Worm (Caenorhabditis elegans) whole organism, L4 larva: ENCODE data around the gene ttr-16.

Experiments used
- D1046.2 ChIP-seq: fragments of 200-800 bp; sonication (Bioruptor generic); IDR thresholded peaks from 2 replicates; pipeline ENCODE4 v1.3.6; 2022; ENCODE audit warnings: missing genetic modification characterization, missing compliant biosample characterization
- F37D6.2 ChIP-seq: sonication (generic microtip); optimal IDR thresholded peaks from 2 replicates; lab custom pipeline; 2016; ENCODE audit warnings: mild to moderate bottlenecking, missing genetic modification characterization, missing compliant biosample characterization
- T20F7.1 ChIP-seq: fragments of 200-800 bp; sonication (Bioruptor generic); optimal IDR thresholded peaks from 2 replicates; lab custom pipeline; 2018; ENCODE audit warnings: mild to moderate bottlenecking, missing genetic modification characterization, missing compliant biosample characterization
- T26A8.4 ChIP-seq: fragments of 200-800 bp; sonication (Bioruptor generic); IDR thresholded peaks from 2 replicates; pipeline ENCODE4 v1.3.6; 2022; ENCODE audit warnings: missing genetic modification characterization, missing compliant biosample characterization
- Y105C5A.15 ChIP-seq: fragments of 200-800 bp; sonication (Bioruptor generic); IDR thresholded peaks from 2 replicates; pipeline ENCODE4 v1.3.6; 2022; ENCODE audit warnings: missing genetic modification characterization, missing compliant biosample characterization
- Y48G9A.11 ChIP-seq: fragments of 200-800 bp; sonication (Bioruptor generic); IDR thresholded peaks from 2 replicates; pipeline ENCODE4 v1.3.6; 2022; ENCODE audit warnings: missing genetic modification reagents, missing genetic modification characterization, missing compliant biosample characterization
- Y75B8A.6 ChIP-seq: fragments of 200-800 bp; sonication (Bioruptor generic); IDR thresholded peaks from 2 replicates; pipeline ENCODE4 v1.3.6; 2022; ENCODE audit warnings: missing genetic modification reagents, missing genetic modification characterization, missing compliant biosample characterization
- ZK546.5 ChIP-seq, 2 experiments: sonication (generic microtip); optimal IDR thresholded peaks; 2 replicates each; lab custom pipeline; 2017; ENCODE audit warnings: missing biosample characterization in 2 of 2, missing genetic modification characterization in 2 of 2
- aly-2 ChIP-seq: sonication (generic microtip); optimal IDR thresholded peaks from 2 replicates; lab custom pipeline; 2018; ENCODE audit warnings: missing biosample characterization, missing genetic modification characterization
- ama-1 ChIP-seq: fragments of 150-350 bp; optimal IDR thresholded peaks from 2 replicates; lab custom pipeline; 2014; ENCODE audit warnings: inconsistent platforms, mixed read lengths
- arid-1 ChIP-seq: fragments of 200-800 bp; sonication (Bioruptor generic); conservative IDR thresholded peaks from 2 replicates; pipeline ENCODE4 v1.3.6; 2022; ENCODE audit warnings: missing genetic modification reagents, missing genetic modification characterization, missing compliant biosample characterization
- attf-4 ChIP-seq: sonication (generic microtip); optimal IDR thresholded peaks from 3 replicates; lab custom pipeline; 2017; ENCODE audit warnings: missing biosample characterization, missing genetic modification characterization
- ceh-20 ChIP-seq: fragments of 200-800 bp; sonication (Bioruptor generic); IDR thresholded peaks from 2 replicates; pipeline ENCODE4 v1.3.6; 2022; ENCODE audit warnings: missing genetic modification reagents, missing genetic modification characterization, missing compliant biosample characterization
- ceh-28 ChIP-seq: fragments of 150-350 bp; optimal IDR thresholded peaks from 2 replicates; lab custom pipeline; 2014; ENCODE audit warnings: missing biosample characterization, missing genetic modification reagents, missing genetic modification characterization
- ceh-62 ChIP-seq: sonication (generic microtip); optimal IDR thresholded peaks from 2 replicates; lab custom pipeline; 2017; ENCODE audit warnings: missing biosample characterization, missing genetic modification characterization
- ces-1 ChIP-seq: fragments of 150-350 bp; sonication (generic microtip); optimal IDR thresholded peaks from 4 replicates; lab custom pipeline; 2014; ENCODE audit warnings: missing biosample characterization, missing genetic modification reagents, missing genetic modification characterization
- cey-2 ChIP-seq: sonication (generic microtip); optimal IDR thresholded peaks from 3 replicates; lab custom pipeline; 2017; ENCODE audit warnings: missing genetic modification characterization, mild to moderate bottlenecking, missing compliant biosample characterization, antibody characterized with exemption, borderline replicate concordance; ENCODE audit not compliant: insufficient read depth
- daf-12 ChIP-seq: fragments of 150-350 bp; optimal IDR thresholded peaks from 2 replicates; lab custom pipeline; 2014; ENCODE audit warnings: missing biosample characterization, missing genetic modification reagents, missing genetic modification characterization
- daf-16 ChIP-seq, 3 experiments: sonication (generic microtip); optimal IDR thresholded peaks; 2 replicates each; lab custom pipeline; 2016 to 2017; ENCODE audit warnings: missing genetic modification characterization in 3 of 3, missing genetic modification reagents in 3 of 3, mild to moderate bottlenecking in 2 of 3, missing compliant biosample characterization in 2 of 3, missing biosample characterization in 1 of 3, moderate library complexity in 1 of 3
- dmd-8 ChIP-seq: fragments of 200-800 bp; sonication (Bioruptor generic); IDR thresholded peaks from 2 replicates; pipeline ENCODE4 v1.3.6; 2022; ENCODE audit warnings: missing genetic modification characterization, missing compliant biosample characterization
- dmd-9 ChIP-seq: fragments of 200-800 bp; sonication (Bioruptor generic); IDR thresholded peaks from 2 replicates; pipeline ENCODE4 v1.3.6; 2022; ENCODE audit warnings: missing genetic modification reagents, missing genetic modification characterization, missing compliant biosample characterization
- dpl-1 ChIP-seq: fragments of 150-350 bp; optimal IDR thresholded peaks from 2 replicates; lab custom pipeline; 2014; ENCODE audit warnings: missing biosample characterization, missing genetic modification reagents, missing genetic modification characterization
- duxl-1 ChIP-seq: sonication (generic microtip); optimal IDR thresholded peaks from 2 replicates; lab custom pipeline; 2016; ENCODE audit warnings: mild to moderate bottlenecking, missing genetic modification characterization, moderate library complexity, missing compliant biosample characterization; ENCODE audit not compliant: poor library complexity
- gei-8 ChIP-seq: fragments of 200-800 bp; sonication (Bioruptor generic); optimal IDR thresholded peaks from 2 replicates; lab custom pipeline; 2018; ENCODE audit warnings: mild to moderate bottlenecking, missing genetic modification characterization, missing compliant biosample characterization
- hif-1 ChIP-seq, 2 experiments: sonication (generic microtip); optimal IDR thresholded peaks; 2 replicates each; lab custom pipeline; 2016 to 2017; ENCODE audit warnings: missing compliant biosample characterization in 2 of 2, missing genetic modification characterization in 2 of 2, missing genetic modification reagents in 2 of 2, missing genotype in 2 of 2, mild to moderate bottlenecking in 1 of 2
- hlh-30 ChIP-seq: sonication (generic microtip); optimal IDR thresholded peaks from 2 replicates; lab custom pipeline; 2017; ENCODE audit warnings: antibody characterized with exemption, mild to moderate bottlenecking, missing genetic modification characterization, missing compliant biosample characterization; ENCODE audit not compliant: insufficient read depth
- lim-7 ChIP-seq: fragments of 200-800 bp; sonication (Bioruptor generic); IDR thresholded peaks from 2 replicates; pipeline ENCODE4 v1.3.6; 2022; ENCODE audit warnings: missing genetic modification characterization, missing compliant biosample characterization
- lin-1 ChIP-seq: fragments of 200-800 bp; sonication (Bioruptor generic); IDR thresholded peaks from 2 replicates; pipeline ENCODE4 v1.3.6; 2022; ENCODE audit warnings: missing genetic modification reagents, missing genetic modification characterization, missing compliant biosample characterization
- lin-13 ChIP-seq: fragments of 150-350 bp; optimal IDR thresholded peaks from 2 replicates; lab custom pipeline; 2014; ENCODE audit warnings: missing biosample characterization, missing genetic modification reagents, missing genetic modification characterization
- lin-15B ChIP-seq: fragments of 150-350 bp; sonication (generic microtip); optimal IDR thresholded peaks from 3 replicates; lab custom pipeline; 2014; ENCODE audit warnings: missing biosample characterization, missing genetic modification characterization
- lin-29 ChIP-seq: fragments of 200-800 bp; sonication (Bioruptor generic); IDR thresholded peaks from 2 replicates; pipeline ENCODE4 v1.3.6; 2022; ENCODE audit warnings: missing genetic modification reagents, missing genetic modification characterization, missing compliant biosample characterization
- madf-9 ChIP-seq: fragments of 200-800 bp; sonication (Bioruptor generic); conservative IDR thresholded peaks from 2 replicates; pipeline ENCODE4 v1.3.6; 2022; ENCODE audit warnings: missing genetic modification reagents, missing genetic modification characterization, missing compliant biosample characterization
- mes-2 ChIP-seq: sonication (generic microtip); optimal IDR thresholded peaks from 2 replicates; lab custom pipeline; 2016; ENCODE audit warnings: missing genotype, mild to moderate bottlenecking, missing genetic modification characterization, missing compliant biosample characterization; ENCODE audit not compliant: poor library complexity, severe bottlenecking
- mxl-2 ChIP-seq: fragments of 200-800 bp; sonication (Bioruptor generic); conservative IDR thresholded peaks from 2 replicates; pipeline ENCODE4 v1.3.6; 2022; ENCODE audit warnings: missing genetic modification reagents, missing genetic modification characterization, missing compliant biosample characterization
- nhr-10 ChIP-seq: fragments of 150-350 bp; optimal IDR thresholded peaks from 2 replicates; lab custom pipeline; 2014; ENCODE audit warnings: missing biosample characterization, missing genetic modification characterization
- nhr-102 ChIP-seq: sonication (generic microtip); optimal IDR thresholded peaks from 2 replicates; lab custom pipeline; 2016; ENCODE audit warnings: mild to moderate bottlenecking, missing genetic modification characterization, moderate library complexity, missing compliant biosample characterization
- nhr-111 ChIP-seq: fragments of 200-800 bp; sonication (Bioruptor generic); optimal IDR thresholded peaks from 2 replicates; lab custom pipeline; 2018; ENCODE audit warnings: mild to moderate bottlenecking, missing genetic modification characterization, missing compliant biosample characterization
- nhr-28 ChIP-seq: fragments of 150-350 bp; optimal IDR thresholded peaks from 2 replicates; lab custom pipeline; 2014; ENCODE audit warnings: missing biosample characterization, missing genetic modification characterization
- nhr-41 ChIP-seq: fragments of 200-800 bp; sonication (Bioruptor generic); IDR thresholded peaks from 2 replicates; pipeline ENCODE4 v1.3.6; 2022; ENCODE audit warnings: missing genetic modification reagents, missing genetic modification characterization, missing compliant biosample characterization
- nhr-42 ChIP-seq: fragments of 200-800 bp; sonication (Bioruptor generic); IDR thresholded peaks from 2 replicates; pipeline ENCODE4 v1.3.6; 2022; ENCODE audit warnings: missing genetic modification characterization, missing compliant biosample characterization
- nhr-48 ChIP-seq: sonication (generic microtip); optimal IDR thresholded peaks from 2 replicates; lab custom pipeline; 2016; ENCODE audit warnings: mild to moderate bottlenecking, missing genetic modification characterization, missing compliant biosample characterization
- nhr-77 ChIP-seq: fragments of 150-350 bp; optimal IDR thresholded peaks from 2 replicates; lab custom pipeline; 2014; ENCODE audit warnings: missing biosample characterization, missing genetic modification characterization
- snpc-1.2 ChIP-seq: fragments of 200-800 bp; sonication (Bioruptor generic); IDR thresholded peaks from 2 replicates; pipeline ENCODE4 v1.3.6; 2022; ENCODE audit warnings: missing genetic modification reagents, missing genetic modification characterization, missing compliant biosample characterization
- snpc-4 ChIP-seq: fragments of 150-350 bp; optimal IDR thresholded peaks from 2 replicates; lab custom pipeline; 2014; ENCODE audit warnings: missing biosample characterization, missing genetic modification characterization
- spr-3 ChIP-seq: fragments of 200-800 bp; sonication (Bioruptor generic); optimal IDR thresholded peaks from 2 replicates; lab custom pipeline; 2018; ENCODE audit warnings: mild to moderate bottlenecking, missing genetic modification characterization, missing compliant biosample characterization
- tag-97 ChIP-seq: fragments of 200-800 bp; sonication (Bioruptor generic); IDR thresholded peaks from 2 replicates; pipeline ENCODE4 v1.3.6; 2022; ENCODE audit warnings: missing genetic modification characterization, missing compliant biosample characterization
- tra-1 ChIP-seq: fragments of 200-800 bp; sonication (Bioruptor generic); IDR thresholded peaks from 2 replicates; pipeline ENCODE4 v1.3.6; 2022; ENCODE audit warnings: missing genetic modification reagents, missing genetic modification characterization, missing compliant biosample characterization
- unc-62 ChIP-seq, 3 experiments: fragments of 150-350 bp in 1 of 3; sonication (generic microtip); optimal IDR thresholded peaks in 2 of 3; peaks in 1 of 3; 1 replicate in 1 of 3; 2 replicates in 2 of 3; lab custom pipeline; 2014 to 2017; ENCODE audit warnings: missing biosample characterization in 3 of 3, missing genetic modification characterization in 3 of 3, missing genetic modification reagents in 3 of 3, missing genotype in 1 of 3
- zfp-2 ChIP-seq: sonication (generic microtip); optimal IDR thresholded peaks from 2 replicates; lab custom pipeline; 2016; ENCODE audit warnings: mild to moderate bottlenecking, missing genetic modification characterization, missing compliant biosample characterization
- zip-11 ChIP-seq: fragments of 200-800 bp; sonication (Bioruptor generic); IDR thresholded peaks from 2 replicates; pipeline ENCODE4 v1.3.6; 2022; ENCODE audit warnings: missing genetic modification characterization, missing compliant biosample characterization

The ttr-16 gene

DNA sequence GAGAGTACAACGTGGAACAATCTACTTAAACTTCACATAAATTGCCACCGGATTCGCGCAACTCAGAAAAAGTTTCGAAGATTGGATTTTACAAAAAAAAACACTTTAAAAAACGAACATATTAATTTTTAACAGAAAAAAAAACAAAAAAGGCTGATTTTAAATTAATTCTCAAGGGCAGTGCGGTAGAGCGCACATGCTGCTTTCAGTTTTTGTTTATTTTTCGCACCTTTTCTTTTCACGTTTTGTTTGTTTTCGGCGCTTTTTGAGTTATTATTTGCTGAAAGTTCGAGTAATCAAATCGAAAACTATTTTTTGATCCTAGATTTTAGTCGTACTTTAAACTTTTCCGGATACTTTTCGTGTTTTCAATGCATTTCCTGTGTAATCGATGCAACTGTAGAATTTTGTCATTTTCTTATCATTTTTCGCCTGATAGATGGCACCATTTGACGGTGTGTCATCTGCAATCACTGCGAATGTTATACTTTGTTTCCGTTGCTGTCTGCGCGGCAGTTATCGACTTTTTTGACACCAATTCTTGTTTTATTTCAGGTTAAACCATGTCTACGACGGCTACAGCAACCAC is 43.9 kb downstream of the ttr-16 start, which contains the start of gene F13H10.8 (continued):
- TF ChIP-seq zip-11 (GFP tag; lab: Robert Waterston, UW) (no peak), snpc-4 (no peak), D1046.2 (no peak), spr-3 (GFP tag; lab: Kevin White, UChicago) (no peak), cey-2 (no peak), nhr-10 (tag; lab: Kevin White, UChicago) (no peak), Y105C5A.15 (GFP tag; lab: Robert Waterston, UW) (no peak), snpc-1.2 (GFP tag; lab: Robert Waterston, UW) (no peak), daf-12 (tag; lab: Kevin White, UChicago) (no peak), duxl-1 (tag; lab: Kevin White, UChicago) (no peak), madf-9 (GFP tag; lab: Robert Waterston, UW) (no peak), Y75B8A.6 (no peak), nhr-41 (no peak), ceh-62 (tag; lab: Kevin White, UChicago) (no peak), ZK546.5 (tag; optimal IDR thresholded peaks at IDR 0.05; lab: Kevin White, UChicago) (no peak), lin-13 (GFP tag; lab: Kevin White, UChicago) (no peak), T20F7.1 (GFP tag; lab: Kevin White, UChicago) (no peak), Y48G9A.11 (GFP tag; lab: Robert Waterston, UW) (no peak), aly-2 (tag; lab: Kevin White, UChicago) (no peak), tra-1 (GFP tag; lab: Robert Waterston, UW) (no peak), lim-7 (GFP tag; lab: Robert Waterston, UW) (no peak), ama-1 (lab: Kevin White, UChicago) (no peak), hlh-30 (tag; lab: Kevin White, UChicago) (peak; percentile 30), nhr-102 (tag; lab: Kevin White, UChicago) (no peak), dmd-9 (GFP tag; lab: Robert Waterston, UW) (no peak), lin-15B (no peak), zfp-2 (no peak), dpl-1 (GFP tag; lab: Kevin White, UChicago) (no peak), mxl-2 (GFP tag; lab: Robert Waterston, UW) (no peak), nhr-77 (tag; lab: Kevin White, UChicago) (peak; percentile 3), F37D6.2 (no peak), nhr-111 (GFP tag; lab: Kevin White, UChicago) (no peak), ceh-28 (no peak), nhr-48 (tag; lab: Kevin White, UChicago) (no peak), unc-62 (GFP tag; optimal IDR thresholded peaks at IDR 0.05 in 1 of 2; lab: Kevin White, UChicago) (no peak), unc-62 (tag; optimal IDR thresholded peaks at IDR 0.05; lab: Kevin White, UChicago) (no peak), ceh-20 (GFP tag; lab: Robert Waterston, UW) (no peak), arid-1 (GFP tag; lab: Robert Waterston, UW) (no peak), tag-97 (GFP tag; lab: Robert Waterston, UW) (no peak), nhr-28 (tag; lab: Kevin White, UChicago) (peak; percentile 69), gei-8 (GFP tag; lab: Kevin White, UChicago) (no peak), hif-1 (tag; optimal IDR thresholded peaks at IDR 0.05; lab: Kevin White, UChicago) (no peak), daf-16 (GFP tag; optimal IDR thresholded peaks at IDR 0.05; lab: Kevin White, UChicago) (no peak), daf-16 (tag; optimal IDR thresholded peaks at IDR 0.05; lab: Kevin White, UChicago) (peak; percentile 66), nhr-42 (GFP tag; lab: Robert Waterston, UW) (no peak), attf-4 (no peak), dmd-8 (no peak), T26A8.4 (GFP tag; lab: Robert Waterston, UW) (no peak), ces-1 (GFP tag; lab: Kevin White, UChicago) (no peak), lin-29 (GFP tag; lab: Robert Waterston, UW) (no peak), lin-1 (GFP tag; lab: Robert Waterston, UW) (0 out of 2 replicates have a peak, but pooled peaks have one; percentile 51), mes-2 (tag; lab: Kevin White, UChicago) (peak; percentile 32)
